Worm (Caenorhabditis elegans) whole organism, young adult: Measurements from ENCODE around the gene F02E11.3.

Source experiments
- B0261.1 ChIP-seq: sonication (generic microtip); optimal IDR thresholded peaks from 2 replicates; lab custom pipeline; 2016; ENCODE audit warnings: mild to moderate bottlenecking, missing genetic modification characterization, moderate library complexity, missing compliant biosample characterization
- F33H1.4 ChIP-seq: fragments of 200-800 bp; sonication (Bioruptor generic); IDR thresholded peaks from 2 replicates; pipeline ENCODE4 v1.3.6; 2022; ENCODE audit warnings: missing genetic modification reagents, missing genetic modification characterization, missing compliant biosample characterization
- F39B2.1 ChIP-seq: fragments of 200-800 bp; sonication (Bioruptor generic); IDR thresholded peaks from 2 replicates; pipeline ENCODE4 v1.3.6; 2022; ENCODE audit warnings: missing genetic modification reagents, missing genetic modification characterization, missing compliant biosample characterization
- F49E8.2 ChIP-seq: sonication (generic microtip); optimal IDR thresholded peaks from 3 replicates; lab custom pipeline; 2017; ENCODE audit warnings: missing genetic modification characterization, mild to moderate bottlenecking, missing compliant biosample characterization, antibody characterized with exemption, moderate library complexity; ENCODE audit not compliant: insufficient read depth
- F57C9.4 ChIP-seq: sonication (generic microtip); optimal IDR thresholded peaks from 2 replicates; lab custom pipeline; 2017; ENCODE audit warnings: mild to moderate bottlenecking, missing genetic modification characterization, missing compliant biosample characterization
- T26A5.8 ChIP-seq: sonication (generic microtip); optimal IDR thresholded peaks from 2 replicates; lab custom pipeline; 2016; ENCODE audit warnings: missing genetic modification characterization, missing compliant biosample characterization
- aptf-2 ChIP-seq: fragments of 200-800 bp; sonication (Bioruptor generic); conservative IDR thresholded peaks from 2 replicates; pipeline ENCODE4 v1.3.6; 2022; ENCODE audit warnings: missing genetic modification reagents, missing genetic modification characterization, missing compliant biosample characterization
- aptf-3 ChIP-seq: fragments of 200-800 bp; sonication (Bioruptor generic); IDR thresholded peaks from 2 replicates; pipeline ENCODE4 v1.3.6; 2022; ENCODE audit warnings: missing genetic modification characterization, missing compliant biosample characterization
- bed-1 ChIP-seq: fragments of 200-800 bp; sonication (Bioruptor generic); IDR thresholded peaks from 2 replicates; pipeline ENCODE4 v1.3.6; 2022; ENCODE audit warnings: missing genetic modification reagents, missing genetic modification characterization, missing compliant biosample characterization
- bed-2 ChIP-seq: fragments of 200-800 bp; sonication (Bioruptor generic); IDR thresholded peaks from 2 replicates; pipeline ENCODE4 v1.3.6; 2022; ENCODE audit warnings: missing genetic modification reagents, missing genetic modification characterization, missing compliant biosample characterization
- cebp-1 ChIP-seq, 2 experiments: fragments of 200-800 bp in 1 of 2; sonication (Bioruptor generic) in 1 of 2; sonication (generic microtip) in 1 of 2; IDR thresholded peaks in 1 of 2; optimal IDR thresholded peaks in 1 of 2; 2 replicates each; pipeline versions ENCODE4 v1.3.6 to Lab custom; 2017 to 2022; ENCODE audit warnings: missing compliant biosample characterization in 2 of 2, missing genetic modification characterization in 2 of 2, mild to moderate bottlenecking in 1 of 2, missing genetic modification reagents in 1 of 2, moderate library complexity in 1 of 2
- ceh-27 ChIP-seq: fragments of 200-800 bp; sonication (Bioruptor generic); optimal IDR thresholded peaks from 2 replicates; lab custom pipeline; 2018; ENCODE audit warnings: mild to moderate bottlenecking, missing genetic modification characterization, moderate library complexity, missing compliant biosample characterization
- ceh-40 ChIP-seq: fragments of 200-800 bp; sonication (Bioruptor generic); IDR thresholded peaks from 2 replicates; pipeline ENCODE4 v1.3.6; 2022; ENCODE audit warnings: missing genetic modification characterization, missing compliant biosample characterization
- ceh-58 ChIP-seq: fragments of 200-800 bp; sonication (Bioruptor generic); IDR thresholded peaks from 2 replicates; pipeline ENCODE4 v1.3.6; 2022; ENCODE audit warnings: missing genetic modification characterization, missing compliant biosample characterization
- ceh-79 ChIP-seq: sonication (generic microtip); optimal IDR thresholded peaks from 2 replicates; lab custom pipeline; 2017; ENCODE audit warnings: mild to moderate bottlenecking, missing genetic modification characterization, missing compliant biosample characterization
- ceh-91 ChIP-seq: fragments of 200-800 bp; sonication (Bioruptor generic); IDR thresholded peaks from 2 replicates; pipeline ENCODE4 v1.3.6; 2022; ENCODE audit warnings: missing genetic modification reagents, missing genetic modification characterization, missing compliant biosample characterization
- die-1 ChIP-seq: sonication (generic microtip); optimal IDR thresholded peaks from 2 replicates; lab custom pipeline; 2016; ENCODE audit warnings: missing genotype, mild to moderate bottlenecking, missing genetic modification characterization, missing compliant biosample characterization
- hlh-12 ChIP-seq: sonication (generic microtip); optimal IDR thresholded peaks from 2 replicates; lab custom pipeline; 2016; ENCODE audit warnings: missing genetic modification characterization, missing compliant biosample characterization
- let-607 ChIP-seq, 2 experiments: fragments of 200-800 bp in 1 of 2; sonication (Bioruptor generic) in 1 of 2; sonication (generic microtip) in 1 of 2; optimal IDR thresholded peaks; 2 replicates each; lab custom pipeline; 2016 to 2018; ENCODE audit warnings: mild to moderate bottlenecking in 2 of 2, missing compliant biosample characterization in 2 of 2, missing genetic modification characterization in 2 of 2, moderate library complexity in 2 of 2, missing genotype in 1 of 2
- madf-3 ChIP-seq: fragments of 200-800 bp; sonication (Bioruptor generic); IDR thresholded peaks from 2 replicates; pipeline ENCODE4 v1.3.6; 2022; ENCODE audit warnings: missing genetic modification reagents, missing genetic modification characterization, missing compliant biosample characterization
- nhr-120 ChIP-seq: fragments of 200-800 bp; sonication (Bioruptor generic); IDR thresholded peaks from 2 replicates; pipeline ENCODE4 v1.3.6; 2022; ENCODE audit warnings: missing genetic modification characterization, missing compliant biosample characterization
- nhr-80 ChIP-seq: sonication (generic microtip); optimal IDR thresholded peaks from 2 replicates; lab custom pipeline; 2016; ENCODE audit warnings: missing genetic modification characterization, missing compliant biosample characterization
- rpc-1 ChIP-seq, 2 experiments: fragments of 150-350 bp in 1 of 2; sonication (generic microtip) in 1 of 2; optimal IDR thresholded peaks; 2 replicates each; lab custom pipeline; 2014 to 2018; ENCODE audit warnings: missing biosample characterization in 1 of 2, missing genetic modification characterization in 1 of 2, missing genetic modification reagents in 1 of 2, missing genotype in 1 of 2
- sdz-38 ChIP-seq: sonication (generic microtip); optimal IDR thresholded peaks from 2 replicates; lab custom pipeline; 2016; ENCODE audit warnings: missing genotype, missing genetic modification characterization, missing compliant biosample characterization
- snpc-1.3 ChIP-seq: sonication (generic microtip); optimal IDR thresholded peaks from 2 replicates; lab custom pipeline; 2017; ENCODE audit warnings: missing genetic modification characterization, mild to moderate bottlenecking, missing compliant biosample characterization, antibody characterized with exemption, moderate library complexity, missing genotype, missing genetic modification reagents; ENCODE audit not compliant: insufficient read depth
- sptf-2 ChIP-seq: fragments of 200-800 bp; sonication (Bioruptor generic); optimal IDR thresholded peaks from 2 replicates; lab custom pipeline; 2018; ENCODE audit warnings: mild to moderate bottlenecking, missing genetic modification characterization, missing compliant biosample characterization
- tbp1 ChIP-seq: fragments of 200-800 bp; sonication (Bioruptor generic); optimal IDR thresholded peaks from 2 replicates; lab custom pipeline; 2018; ENCODE audit warnings: mild to moderate bottlenecking, missing genetic modification characterization, missing compliant biosample characterization
- tlf-1 ChIP-seq: fragments of 200-800 bp; sonication (Bioruptor generic); optimal IDR thresholded peaks from 2 replicates; lab custom pipeline; 2018; ENCODE audit warnings: mild to moderate bottlenecking, missing genetic modification characterization, missing compliant biosample characterization
- unc-130 ChIP-seq: sonication (generic microtip); optimal IDR thresholded peaks from 2 replicates; lab custom pipeline; 2016; ENCODE audit warnings: missing genetic modification reagents, missing genetic modification characterization, missing compliant biosample characterization
- xnd-1 ChIP-seq: sonication (generic microtip); optimal IDR thresholded peaks from 2 replicates; lab custom pipeline; 2016; ENCODE audit warnings: missing genotype, missing genetic modification reagents, missing genetic modification characterization, missing compliant biosample characterization
- zfh-2 ChIP-seq: fragments of 200-800 bp; sonication (Bioruptor generic); conservative IDR thresholded peaks from 2 replicates; pipeline ENCODE4 v1.3.6; 2022; ENCODE audit warnings: missing genetic modification reagents, missing genetic modification characterization, missing compliant biosample characterization
- zim-3 ChIP-seq: sonication (generic microtip); optimal IDR thresholded peaks from 2 replicates; lab custom pipeline; 2017; ENCODE audit warnings: mild to moderate bottlenecking, missing genetic modification characterization, moderate library complexity, missing compliant biosample characterization
- ztf-25 ChIP-seq: fragments of 200-800 bp; sonication (Bioruptor generic); IDR thresholded peaks from 2 replicates; pipeline ENCODE4 v1.3.6; 2022; ENCODE audit warnings: missing genetic modification reagents, missing genetic modification characterization, missing compliant biosample characterization

F02E11.3 gene

ce11 chrII:3267815-3268214 lies 7.0 kb downstream of the F02E11.3 start (continued):
- TF ChIP-seq tbp1 (GFP tag; lab: Kevin White, UChicago) (peak; percentile 95), ceh-91 (GFP tag; lab: Robert Waterston, UW) (no peak), zim-3 (tag; lab: Kevin White, UChicago) (no peak), ceh-27 (GFP tag; lab: Kevin White, UChicago) (no peak), F33H1.4 (GFP tag; lab: Robert Waterston, UW) (no peak), T26A5.8 (no peak), nhr-80 (no peak), die-1 (tag; lab: Kevin White, UChicago) (peak; percentile 47), ceh-40 (GFP tag; lab: Robert Waterston, UW) (no peak), zfh-2 (GFP tag; lab: Robert Waterston, UW) (no peak), ceh-58 (GFP tag; lab: Robert Waterston, UW) (no peak), let-607 (tag; optimal IDR thresholded peaks at IDR 0.05; lab: Kevin White, UChicago) (no peak), ceh-79 (tag; lab: Kevin White, UChicago) (no peak), nhr-120 (GFP tag; lab: Robert Waterston, UW) (no peak), F49E8.2 (tag; lab: Kevin White, UChicago) (no peak), bed-1 (GFP tag; lab: Robert Waterston, UW) (no peak), tlf-1 (GFP tag; lab: Kevin White, UChicago) (no peak), ztf-25 (GFP tag; lab: Robert Waterston, UW) (0 out of 2 replicates have a peak, but pooled peaks have one; percentile 38), hlh-12 (tag; lab: Kevin White, UChicago) (no peak), F57C9.4 (tag; lab: Kevin White, UChicago) (no peak), madf-3 (GFP tag; lab: Robert Waterston, UW) (no peak), aptf-2 (GFP tag; lab: Robert Waterston, UW) (no peak), F39B2.1 (GFP tag; lab: Robert Waterston, UW) (no peak), sptf-2 (GFP tag; lab: Kevin White, UChicago) (no peak), sdz-38 (tag; lab: Kevin White, UChicago) (no peak)

- TF ChIP-seq bed-2 (GFP tag; lab: Robert Waterston, UW), result no peak
- no peak for TF ChIP-seq aptf-3 (GFP tag; lab: Robert Waterston, UW)
- no peak for TF ChIP-seq cebp-1 (GFP tag; IDR thresholded peaks at IDR 0.05; lab: Robert Waterston, UW)
- no peak for TF ChIP-seq cebp-1 (tag; optimal IDR thresholded peaks at IDR 0.05; lab: Kevin White, UChicago)
- TF ChIP-seq xnd-1 (tag; lab: Kevin White, UChicago), result no peak
- no peak for TF ChIP-seq unc-130 (GFP tag; lab: Kevin White, UChicago)
- TF ChIP-seq snpc-1.3 (tag; lab: Kevin White, UChicago), result no peak
Observed at ce11 chrII:3267365-3267764, 7.5 kb downstream of the F02E11.3 start, which contains the start of gene F02E11.7. TSS of gene F02E11.7 (plus strand) at chrII:3267665.

ce11 chrII:3264704-3265103 lies 10.1 kb downstream of the F02E11.3 start:
- TF ChIP-seq zim-3 (tag; lab: Kevin White, UChicago) (no peak), tbp1 (GFP tag; lab: Kevin White, UChicago) (peak; percentile 67), rpc-1 (optimal IDR thresholded peaks at IDR 0.05; lab: Kevin White, UChicago) (no peak), rpc-1 (tag; optimal IDR thresholded peaks at IDR 0.05; lab: Kevin White, UChicago) (peak; percentile 58), ceh-79 (tag; lab: Kevin White, UChicago) (no peak), B0261.1 (tag; lab: Kevin White, UChicago) (peak; percentile 44)
